Worm (Caenorhabditis elegans) whole organism, L4 larva: ENCODE results near the gene F08D12.15.

ENCODE experiments used
- F37D6.2 ChIP-seq: sonication (generic microtip); optimal IDR thresholded peaks from 2 replicates; lab custom pipeline; 2016; ENCODE audit warnings: mild to moderate bottlenecking, missing genetic modification characterization, missing compliant biosample characterization
- aha-1 ChIP-seq: fragments of 150-350 bp; peaks from one replicate; lab custom pipeline; 2014; ENCODE audit warnings: missing biosample characterization, missing genetic modification characterization
- aly-2 ChIP-seq: sonication (generic microtip); optimal IDR thresholded peaks from 2 replicates; lab custom pipeline; 2018; ENCODE audit warnings: missing biosample characterization, missing genetic modification characterization
- arid-1 ChIP-seq: fragments of 200-800 bp; sonication (Bioruptor generic); conservative IDR thresholded peaks from 2 replicates; pipeline ENCODE4 v1.3.6; 2022; ENCODE audit warnings: missing genetic modification reagents, missing genetic modification characterization, missing compliant biosample characterization
- ceh-32 ChIP-seq: sonication (generic microtip); optimal IDR thresholded peaks from 2 replicates; lab custom pipeline; 2016; ENCODE audit warnings: mild to moderate bottlenecking, missing genetic modification characterization, missing compliant biosample characterization; ENCODE audit not compliant: poor library complexity
- cey-2 ChIP-seq: sonication (generic microtip); optimal IDR thresholded peaks from 3 replicates; lab custom pipeline; 2017; ENCODE audit warnings: missing genetic modification characterization, mild to moderate bottlenecking, missing compliant biosample characterization, antibody characterized with exemption, borderline replicate concordance; ENCODE audit not compliant: insufficient read depth
- ctbp-1 ChIP-seq: fragments of 200-800 bp; sonication (Bioruptor generic); IDR thresholded peaks from 2 replicates; pipeline ENCODE4 v1.3.6; 2022; ENCODE audit warnings: missing genetic modification reagents, missing genetic modification characterization, missing compliant biosample characterization
- daf-16 ChIP-seq, 3 experiments: sonication (generic microtip); optimal IDR thresholded peaks; 2 replicates each; lab custom pipeline; 2016 to 2017; ENCODE audit warnings: missing genetic modification characterization in 3 of 3, missing genetic modification reagents in 3 of 3, mild to moderate bottlenecking in 2 of 3, missing compliant biosample characterization in 2 of 3, missing biosample characterization in 1 of 3, moderate library complexity in 1 of 3
- dpl-1 ChIP-seq: fragments of 150-350 bp; optimal IDR thresholded peaks from 2 replicates; lab custom pipeline; 2014; ENCODE audit warnings: missing biosample characterization, missing genetic modification reagents, missing genetic modification characterization
- egl-43 ChIP-seq: fragments of 200-800 bp; sonication (Bioruptor generic); IDR thresholded peaks from 2 replicates; pipeline ENCODE4 v1.3.6; 2022; ENCODE audit warnings: missing genetic modification reagents, missing genetic modification characterization, missing compliant biosample characterization
- fkh-10 ChIP-seq: fragments of 150-350 bp; optimal IDR thresholded peaks from 2 replicates; lab custom pipeline; 2014; ENCODE audit warnings: missing biosample characterization, missing genetic modification reagents, missing genetic modification characterization
- hif-1 ChIP-seq, 2 experiments: sonication (generic microtip); optimal IDR thresholded peaks; 2 replicates each; lab custom pipeline; 2016 to 2017; ENCODE audit warnings: missing compliant biosample characterization in 2 of 2, missing genetic modification characterization in 2 of 2, missing genetic modification reagents in 2 of 2, missing genotype in 2 of 2, mild to moderate bottlenecking in 1 of 2
- hlh-11 ChIP-seq: fragments of 200-800 bp; sonication (Bioruptor generic); optimal IDR thresholded peaks from 2 replicates; lab custom pipeline; 2018; ENCODE audit warnings: mild to moderate bottlenecking, missing genetic modification characterization, missing compliant biosample characterization
- hmg-1.1 ChIP-seq: fragments of 200-800 bp; sonication (Bioruptor generic); IDR thresholded peaks from 2 replicates; pipeline ENCODE4 v1.3.6; 2022; ENCODE audit warnings: missing genetic modification reagents, missing genetic modification characterization, missing compliant biosample characterization
- lin-15B ChIP-seq: fragments of 150-350 bp; sonication (generic microtip); optimal IDR thresholded peaks from 3 replicates; lab custom pipeline; 2014; ENCODE audit warnings: missing biosample characterization, missing genetic modification characterization
- lin-38 ChIP-seq: fragments of 200-800 bp; sonication (Bioruptor generic); IDR thresholded peaks from 2 replicates; pipeline ENCODE4 v1.3.6; 2022; ENCODE audit warnings: missing genetic modification reagents, missing genetic modification characterization, missing compliant biosample characterization
- lsy-2 ChIP-seq, 2 experiments: fragments of 150-350 bp in 1 of 2; sonication (generic microtip) in 1 of 2; optimal IDR thresholded peaks; 2 replicates each; lab custom pipeline; 2014 to 2017; ENCODE audit warnings: missing biosample characterization in 2 of 2, missing genetic modification characterization in 2 of 2
- mdl-1 ChIP-seq, 2 experiments: fragments of 150-350 bp in 1 of 2; sonication (generic microtip) in 1 of 2; optimal IDR thresholded peaks; 2 replicates each; lab custom pipeline; 2014 to 2017; ENCODE audit warnings: missing biosample characterization in 2 of 2, missing genetic modification characterization in 2 of 2
- mdt-29 ChIP-seq: fragments of 200-800 bp; sonication (Bioruptor generic); IDR thresholded peaks from 2 replicates; pipeline ENCODE4 v1.3.6; 2022; ENCODE audit warnings: missing genetic modification reagents, missing genetic modification characterization, missing compliant biosample characterization
- mes-2 ChIP-seq: sonication (generic microtip); optimal IDR thresholded peaks from 2 replicates; lab custom pipeline; 2016; ENCODE audit warnings: missing genotype, mild to moderate bottlenecking, missing genetic modification characterization, missing compliant biosample characterization; ENCODE audit not compliant: poor library complexity, severe bottlenecking
- nhr-11 ChIP-seq: fragments of 150-350 bp; optimal IDR thresholded peaks from 2 replicates; lab custom pipeline; 2014; ENCODE audit warnings: missing biosample characterization, missing genetic modification characterization
- nhr-28 ChIP-seq: fragments of 150-350 bp; optimal IDR thresholded peaks from 2 replicates; lab custom pipeline; 2014; ENCODE audit warnings: missing biosample characterization, missing genetic modification characterization
- nhr-48 ChIP-seq: sonication (generic microtip); optimal IDR thresholded peaks from 2 replicates; lab custom pipeline; 2016; ENCODE audit warnings: mild to moderate bottlenecking, missing genetic modification characterization, missing compliant biosample characterization
- pqm-1 ChIP-seq: sonication (generic microtip); optimal IDR thresholded peaks from 2 replicates; lab custom pipeline; 2017; ENCODE audit warnings: missing biosample characterization, missing genetic modification characterization
- rbr-2 ChIP-seq: sonication (generic microtip); optimal IDR thresholded peaks from 2 replicates; lab custom pipeline; 2016; ENCODE audit warnings: missing genotype, missing genetic modification characterization, missing compliant biosample characterization
- set-16 ChIP-seq: fragments of 200-800 bp; sonication (Bioruptor generic); IDR thresholded peaks from 2 replicates; pipeline ENCODE4 v1.3.6; 2022; ENCODE audit warnings: missing genetic modification reagents, missing genetic modification characterization, missing compliant biosample characterization
- snpc-4 ChIP-seq: fragments of 150-350 bp; optimal IDR thresholded peaks from 2 replicates; lab custom pipeline; 2014; ENCODE audit warnings: missing biosample characterization, missing genetic modification characterization
- spr-3 ChIP-seq: fragments of 200-800 bp; sonication (Bioruptor generic); optimal IDR thresholded peaks from 2 replicates; lab custom pipeline; 2018; ENCODE audit warnings: mild to moderate bottlenecking, missing genetic modification characterization, missing compliant biosample characterization
- unc-62 ChIP-seq, 3 experiments: fragments of 150-350 bp in 1 of 3; sonication (generic microtip); optimal IDR thresholded peaks in 2 of 3; peaks in 1 of 3; 1 replicate in 1 of 3; 2 replicates in 2 of 3; lab custom pipeline; 2014 to 2017; ENCODE audit warnings: missing biosample characterization in 3 of 3, missing genetic modification characterization in 3 of 3, missing genetic modification reagents in 3 of 3, missing genotype in 1 of 3
- zfp-3 ChIP-seq: fragments of 200-800 bp; sonication (Bioruptor generic); conservative IDR thresholded peaks from 2 replicates; pipeline ENCODE4 v1.3.6; 2022; ENCODE audit warnings: missing genetic modification reagents, missing genetic modification characterization, missing compliant biosample characterization
- ztf-7 ChIP-seq: fragments of 150-350 bp; optimal IDR thresholded peaks from 2 replicates; lab custom pipeline; 2014; ENCODE audit warnings: missing biosample characterization, missing genetic modification characterization

F08D12.15 gene

DNA sequence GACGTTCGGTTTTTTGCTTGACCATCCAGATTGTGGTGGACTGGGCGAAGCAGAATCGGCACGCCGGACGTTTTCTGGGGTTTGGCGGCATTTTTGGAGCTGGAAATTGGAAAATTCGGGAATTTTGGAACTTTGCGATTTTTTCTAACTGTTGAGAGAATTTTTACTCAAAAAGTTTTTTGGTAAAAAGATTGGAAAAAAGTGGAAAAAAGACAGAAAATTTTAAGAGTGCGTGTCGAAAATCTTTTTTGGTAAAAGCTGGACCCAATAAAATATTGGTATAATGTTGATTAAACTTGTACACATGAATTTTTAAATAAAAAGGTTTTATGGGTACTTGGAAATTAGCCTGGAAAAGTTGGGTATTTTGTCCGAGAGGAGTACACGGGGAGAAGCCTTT lies 24.2 kb upstream of the F08D12.15 start, which contains the start of gene T05A8.7:
T05A8.7 (minus strand) TSS at position 101 of the 400 bp plus-strand sequence.
- TF ChIP-seq lin-15B (tag; lab: Kevin White, UChicago) (no peak), unc-62 (GFP tag; optimal IDR thresholded peaks at IDR 0.05 in 1 of 2; lab: Kevin White, UChicago) (peak in 1 of 2 experiments; percentile 51), unc-62 (tag; optimal IDR thresholded peaks at IDR 0.05; lab: Kevin White, UChicago) (no peak)

ce11 chrII:2747956-2748621 lies 18.3 kb upstream of the F08D12.15 start:
- TF ChIP-seq spr-3 (GFP tag; lab: Kevin White, UChicago) = no peak
- TF ChIP-seq aly-2 (tag; lab: Kevin White, UChicago) = no peak
- TF ChIP-seq lsy-2 (tag; optimal IDR thresholded peaks at IDR 0.05; lab: Kevin White, UChicago) = peak in 1 of 2 experiments; percentile 58
- TF ChIP-seq cey-2 (tag; lab: Kevin White, UChicago) = no peak
- TF ChIP-seq nhr-11 (tag; lab: Kevin White, UChicago) = peak; percentile 47
- peak; percentile 55; the same call in 1 of the 2 replicates for TF ChIP-seq hmg-1.1
- TF ChIP-seq dpl-1 = peak; percentile 5
- peak in 1 of 2 experiments; percentile 33 for TF ChIP-seq hif-1 (tag; optimal IDR thresholded peaks at IDR 0.05; lab: Kevin White, UChicago)
- TF ChIP-seq hlh-11 = peak; percentile 27
- TF ChIP-seq ctbp-1 = peak; percentile 60; the same call in 1 of the 2 replicates
- TF ChIP-seq F37D6.2 (tag; lab: Kevin White, UChicago) = peak; percentile 67
- TF ChIP-seq egl-43 = peak; percentile 33; the same call in 1 of the 2 replicates
- TF ChIP-seq fkh-10 (GFP tag; lab: Kevin White, UChicago) = peak; percentile 75
- TF ChIP-seq lin-15B (tag; lab: Kevin White, UChicago) = no peak
- no peak for TF ChIP-seq zfp-3 (GFP tag; lab: Robert Waterston, UW)
- TF ChIP-seq set-16 (GFP tag; lab: Robert Waterston, UW) = no peak
- peak; percentile 73 for TF ChIP-seq rbr-2
- peak in 1 of 2 experiments; percentile 99 for TF ChIP-seq unc-62 (GFP tag; optimal IDR thresholded peaks at IDR 0.05 in 1 of 2; lab: Kevin White, UChicago)
- no peak for TF ChIP-seq unc-62 (tag; optimal IDR thresholded peaks at IDR 0.05; lab: Kevin White, UChicago)
- TF ChIP-seq arid-1 (GFP tag; lab: Robert Waterston, UW) = no peak
- TF ChIP-seq mdl-1 (tag; optimal IDR thresholded peaks at IDR 0.05; lab: Kevin White, UChicago) = peak in 1 of 2 experiments; percentile 14

ce11 chrII:2749595-2750048 lies 16.8 kb upstream of the F08D12.15 start, which contains the start of gene F29A7.4:
Gene F29A7.4, plus strand, starts transcription at chrII:2749998.
- peak; percentile 18 for TF ChIP-seq pqm-1
- TF ChIP-seq ztf-7 = no peak
- no peak for TF ChIP-seq nhr-48 (tag; lab: Kevin White, UChicago)
- TF ChIP-seq daf-16 (GFP tag; optimal IDR thresholded peaks at IDR 0.05; lab: Kevin White, UChicago) = no peak
- TF ChIP-seq daf-16 (tag; optimal IDR thresholded peaks at IDR 0.05; lab: Kevin White, UChicago) = peak; percentile 49
- peak; percentile 74 for TF ChIP-seq nhr-28 (tag; lab: Kevin White, UChicago)
- TF ChIP-seq snpc-4 (tag; lab: Kevin White, UChicago) = no peak
- TF ChIP-seq mdt-29 (GFP tag; lab: Robert Waterston, UW) = no peak
- no peak for TF ChIP-seq ceh-32 (tag; lab: Kevin White, UChicago)
- no peak for TF ChIP-seq mes-2 (tag; lab: Kevin White, UChicago)

DNA sequence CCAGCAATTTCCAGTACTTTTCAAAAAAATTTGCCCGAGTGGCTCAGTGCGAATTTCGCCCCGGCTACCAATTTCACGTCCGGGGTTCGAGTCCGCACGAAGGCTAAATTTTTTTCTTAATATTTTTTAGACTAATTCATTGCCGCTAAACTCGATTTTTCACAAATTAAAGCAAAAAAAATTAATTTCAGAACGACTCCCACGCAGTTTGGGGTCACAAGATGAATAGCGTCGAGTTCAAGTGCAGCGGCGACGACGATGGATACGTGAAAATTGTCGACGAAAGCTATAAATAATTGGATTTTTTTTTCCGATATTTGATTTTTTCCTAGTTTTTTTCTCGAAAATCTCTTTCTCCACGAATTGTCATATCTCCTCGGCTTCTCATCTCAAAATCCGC lies 15.2 kb upstream of the F08D12.15 start:
- TF ChIP-seq aha-1 = no peak
- TF ChIP-seq lin-38 (GFP tag; lab: Robert Waterston, UW) = peak; percentile 73
- no peak for TF ChIP-seq daf-16 (GFP tag; optimal IDR thresholded peaks at IDR 0.05; lab: Kevin White, UChicago)
- TF ChIP-seq daf-16 (tag; optimal IDR thresholded peaks at IDR 0.05; lab: Kevin White, UChicago) = peak; percentile 28
